Fruit fly (Drosophila melanogaster): Measurements from ENCODE around the gene CG7742.

dm6 chr2L:5225547-5226213, 10.8 kb upstream of the CG7742 start:
- TF ChIP-seq CG10348 (GFP tag; IDR thresholded peaks at IDR 0.05) = no peak
- no peak for TF ChIP-seq CG17806 (tag; optimal IDR thresholded peaks at IDR 0.05)
- no peak for TF ChIP-seq EcR (GFP tag; optimal IDR thresholded peaks at IDR 0.05)
